Worm (Caenorhabditis elegans): ENCODE measurements around the gene srh-276.
A peak's percentile ranks its signal among the peaks of the same experiment; 100 is the strongest.

The srh-276 gene

DNA sequence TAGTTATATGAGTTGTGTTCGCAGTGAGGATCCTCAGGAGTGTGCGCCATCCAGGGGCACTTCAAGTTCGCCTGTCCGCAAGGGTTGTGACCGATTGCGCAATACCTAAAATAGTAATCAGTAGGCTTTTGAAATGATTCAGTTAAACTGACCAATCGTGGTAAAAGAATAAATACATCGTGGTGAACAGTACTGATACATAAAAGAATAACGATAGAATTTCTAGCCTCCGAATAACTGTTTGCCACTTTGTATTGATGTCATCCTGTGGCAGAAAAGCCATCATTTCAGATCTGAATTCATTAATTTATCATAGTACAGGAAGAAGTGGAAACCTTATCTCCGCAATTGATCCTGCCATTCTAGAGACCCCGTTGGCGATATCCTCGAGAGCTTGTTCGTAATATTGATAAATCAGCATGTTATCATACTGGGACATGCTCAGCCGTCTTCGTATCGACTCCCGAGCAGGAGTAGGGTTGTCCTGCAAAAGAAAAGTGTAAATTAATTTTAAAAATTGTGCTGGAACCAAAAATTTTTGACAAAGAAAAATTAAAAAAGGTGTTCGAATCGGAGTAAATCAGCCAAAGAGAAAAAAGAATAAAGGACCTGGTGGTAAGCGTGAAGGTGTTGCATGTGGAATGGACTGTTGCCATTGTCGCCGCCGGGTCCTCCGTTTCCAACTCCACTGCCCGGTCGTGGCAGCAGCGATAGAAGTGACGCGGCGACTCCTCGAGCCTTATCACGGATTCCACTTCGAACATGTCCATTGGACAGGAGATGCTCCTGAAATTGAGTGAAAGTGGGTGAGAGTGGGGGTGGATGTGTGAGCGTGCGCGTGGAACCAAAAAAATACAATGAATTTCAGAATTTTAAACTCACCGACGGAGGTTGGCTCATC is 16.1 kb upstream of the srh-276 start:
- TF ChIP-seq zip-8 (tag; optimal IDR thresholded peaks at IDR 0.05) (peak; percentile 82), ham-2 (GFP tag; optimal IDR thresholded peaks at IDR 0.05) (no peak)

DNA sequence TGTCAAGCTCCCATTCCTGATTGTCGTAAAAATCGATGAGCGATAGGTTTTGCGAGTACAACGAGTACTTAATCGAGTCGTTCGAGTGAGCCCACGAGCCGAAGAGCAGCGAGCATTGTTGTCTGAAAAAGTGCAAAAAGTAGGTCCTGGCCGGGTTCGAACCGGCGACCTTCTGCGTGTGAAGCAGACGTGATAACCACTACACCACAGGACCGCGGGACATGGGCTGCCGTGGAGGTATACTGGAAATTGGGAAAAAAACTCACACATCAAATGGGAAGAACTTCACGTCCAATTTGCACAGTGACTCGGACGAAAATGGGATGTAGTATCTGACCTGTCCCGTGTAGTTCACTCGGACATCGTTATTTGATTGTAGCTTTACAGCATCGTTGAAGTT is 13.8 kb upstream of the srh-276 start:
- TF ChIP-seq blmp-1 (tag; optimal IDR thresholded peaks at IDR 0.05) (no peak), sptf-1 (tag; optimal IDR thresholded peaks at IDR 0.05) (no peak), unc-62 (GFP tag; optimal IDR thresholded peaks at IDR 0.05) (no peak), unc-39 (tag; optimal IDR thresholded peaks at IDR 0.05) (no peak), bed-3 (GFP tag; optimal IDR thresholded peaks at IDR 0.05) (no peak), lsy-2 (tag; optimal IDR thresholded peaks at IDR 0.05) (no peak), ceh-83 (GFP tag; optimal IDR thresholded peaks at IDR 0.05) (no peak), nhr-76 (tag; optimal IDR thresholded peaks at IDR 0.05) (no peak), nhr-12 (tag; optimal IDR thresholded peaks at IDR 0.05) (no peak), drap-1 (GFP tag; optimal IDR thresholded peaks at IDR 0.05) (no peak), mls-2 (tag; optimal IDR thresholded peaks at IDR 0.05) (no peak), unc-120 (tag; optimal IDR thresholded peaks at IDR 0.05; ENCODE audit: poor library complexity, severe bottlenecking) (no peak), cnd-1 (tag; optimal IDR thresholded peaks at IDR 0.05) (no peak), zip-8 (tag; optimal IDR thresholded peaks at IDR 0.05) (no peak), elt-3 (tag; optimal IDR thresholded peaks at IDR 0.05) (no peak), ceh-43 (GFP tag; optimal IDR thresholded peaks at IDR 0.05) (no peak), mep-1 (tag; optimal IDR thresholded peaks at IDR 0.05) (no peak), nhr-2 (tag; optimal IDR thresholded peaks at IDR 0.05) (no peak), lin-32 (GFP tag; optimal IDR thresholded peaks at IDR 0.05) (no peak), ztf-11 (tag; optimal IDR thresholded peaks at IDR 0.05) (no peak)

DNA sequence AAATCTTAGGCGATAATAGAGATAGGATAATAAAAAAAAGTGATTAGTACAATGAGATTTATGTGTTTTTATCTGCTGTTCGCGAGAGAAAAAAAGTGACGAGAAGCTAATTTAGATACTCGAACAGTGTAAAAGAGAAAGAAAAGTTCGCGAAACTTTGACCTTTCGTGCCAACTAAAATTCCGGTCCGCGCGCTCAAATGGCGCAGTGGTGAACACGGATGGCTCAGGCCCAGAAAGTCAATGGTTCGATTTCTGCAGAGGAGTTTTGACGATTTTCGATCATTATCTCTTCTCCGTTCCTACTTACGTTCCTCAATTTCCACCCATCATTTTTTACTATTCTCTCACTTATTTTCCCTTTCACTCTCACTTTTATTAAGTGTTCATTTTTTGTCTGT is 12.7 kb upstream of the srh-276 start:
- TF ChIP-seq ceh-83 (GFP tag; optimal IDR thresholded peaks at IDR 0.05): no peak
- no peak for TF ChIP-seq sem-2 (GFP tag; optimal IDR thresholded peaks at IDR 0.05)
- TF ChIP-seq nhr-12 (tag; optimal IDR thresholded peaks at IDR 0.05): no peak
- no peak for TF ChIP-seq elt-1 (tag; optimal IDR thresholded peaks at IDR 0.05; ENCODE audit: borderline replicate concordance, insufficient read depth)
- no peak for TF ChIP-seq zip-8 (tag; optimal IDR thresholded peaks at IDR 0.05)

DNA sequence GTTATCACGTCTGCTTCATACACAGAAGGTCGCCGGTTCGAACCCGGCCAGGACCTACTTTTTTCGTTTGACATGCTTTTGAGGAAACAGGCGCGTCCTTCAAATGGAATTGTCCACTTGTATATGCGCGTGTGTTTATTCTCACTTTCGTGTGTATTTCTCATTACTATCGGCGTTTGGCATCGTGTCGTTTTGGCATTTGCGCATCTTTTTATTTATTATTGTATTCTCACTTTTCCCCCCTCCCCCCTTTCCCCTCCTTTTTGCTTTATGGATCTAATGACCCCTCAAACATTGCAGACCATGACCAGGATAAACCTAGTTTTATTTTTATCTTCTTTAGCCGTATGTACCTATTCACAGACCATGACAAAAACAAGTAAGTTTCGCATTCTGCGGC is 11.8 kb upstream of the srh-276 start, which contains the start of gene F21A3.3:
Gene F21A3.3, plus strand, starts transcription at position 301 of the 400 bp plus-strand sequence.
- TF ChIP-seq nhr-12 (tag; optimal IDR thresholded peaks at IDR 0.05): no peak
- no peak for TF ChIP-seq flh-1 (GFP tag; optimal IDR thresholded peaks at IDR 0.05)
- no peak for TF ChIP-seq unc-120 (tag; optimal IDR thresholded peaks at IDR 0.05; ENCODE audit: poor library complexity, severe bottlenecking)
- TF ChIP-seq ceh-39 (tag; optimal IDR thresholded peaks at IDR 0.05): no peak
- TF ChIP-seq mls-2 (tag; optimal IDR thresholded peaks at IDR 0.05): no peak
- no peak for TF ChIP-seq blmp-1 (tag; optimal IDR thresholded peaks at IDR 0.05)
- TF ChIP-seq drap-1 (GFP tag; optimal IDR thresholded peaks at IDR 0.05): no peak
- no peak for TF ChIP-seq nhr-28 (tag; optimal IDR thresholded peaks at IDR 0.05)
- no peak for TF ChIP-seq mep-1 (tag; optimal IDR thresholded peaks at IDR 0.05)
- no peak for TF ChIP-seq nhr-237 (tag; optimal IDR thresholded peaks at IDR 0.05)
- no peak for TF ChIP-seq ham-2 (GFP tag; optimal IDR thresholded peaks at IDR 0.05)
- TF ChIP-seq ceh-43 (GFP tag; optimal IDR thresholded peaks at IDR 0.05): no peak
- TF ChIP-seq unc-62 (GFP tag; optimal IDR thresholded peaks at IDR 0.05): no peak
- no peak for TF ChIP-seq zip-8 (tag; optimal IDR thresholded peaks at IDR 0.05)
- no peak for TF ChIP-seq ceh-83 (GFP tag; optimal IDR thresholded peaks at IDR 0.05)
- no peak for TF ChIP-seq sem-2 (GFP tag; optimal IDR thresholded peaks at IDR 0.05)
- TF ChIP-seq elt-3 (tag; optimal IDR thresholded peaks at IDR 0.05): no peak
- no peak for TF ChIP-seq mab-5 (tag; optimal IDR thresholded peaks at IDR 0.05)
- no peak for TF ChIP-seq tbx-8 (GFP tag; optimal IDR thresholded peaks at IDR 0.05)
- no peak for TF ChIP-seq M03D4.4 (tag; optimal IDR thresholded peaks at IDR 0.05)

DNA sequence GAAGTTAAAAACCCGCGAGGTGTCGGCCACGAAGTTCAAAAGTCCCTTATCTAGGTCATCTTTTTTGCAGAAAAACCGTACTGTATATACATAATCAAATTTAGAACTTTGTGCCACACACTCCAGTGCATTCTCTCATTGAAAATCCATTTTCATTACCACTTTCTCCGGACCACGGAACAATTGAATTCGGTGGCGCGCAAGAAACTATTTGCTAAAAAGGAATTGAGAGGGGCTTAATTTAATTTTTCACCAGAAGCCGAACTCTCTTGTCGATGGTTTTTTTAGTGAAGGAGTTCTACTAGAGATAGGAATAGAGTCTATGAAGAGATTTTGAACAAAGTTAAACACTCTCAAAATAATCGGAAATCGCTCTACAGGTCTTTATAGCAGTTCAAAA is 9.3 kb upstream of the srh-276 start:
- TF ChIP-seq ces-1 (GFP tag; optimal IDR thresholded peaks at IDR 0.05) (peak; percentile 53), M03D4.4 (tag; optimal IDR thresholded peaks at IDR 0.05) (no peak), mep-1 (tag; optimal IDR thresholded peaks at IDR 0.05) (no peak), ceh-83 (GFP tag; optimal IDR thresholded peaks at IDR 0.05) (no peak), zip-8 (tag; optimal IDR thresholded peaks at IDR 0.05) (no peak), ham-2 (GFP tag; optimal IDR thresholded peaks at IDR 0.05) (no peak), nhr-28 (tag; optimal IDR thresholded peaks at IDR 0.05) (no peak)
